Worm (Caenorhabditis elegans) whole organism, L2 larva: ENCODE results near the gene C50B8.6.

Experiments used
- C34F6.9 ChIP-seq: fragments of 150-350 bp; optimal IDR thresholded peaks from 2 replicates; lab custom pipeline; 2014; ENCODE audit warnings: missing biosample characterization, missing genetic modification characterization
- F13H6.1 ChIP-seq: sonication (generic microtip); optimal IDR thresholded peaks from 2 replicates; lab custom pipeline; 2016; ENCODE audit warnings: missing genetic modification characterization, missing compliant biosample characterization
- R02D3.7 ChIP-seq: fragments of 150-350 bp; optimal IDR thresholded peaks from 2 replicates; lab custom pipeline; 2014; ENCODE audit warnings: missing biosample characterization, missing genetic modification characterization
- ZK546.5 ChIP-seq: sonication (generic microtip); optimal IDR thresholded peaks from 2 replicates; lab custom pipeline; 2017; ENCODE audit warnings: missing biosample characterization, missing genetic modification characterization
- alr-1 ChIP-seq: fragments of 150-350 bp; optimal IDR thresholded peaks from 2 replicates; lab custom pipeline; 2014; ENCODE audit warnings: missing biosample characterization, missing genetic modification characterization
- aly-2 ChIP-seq: fragments of 150-350 bp; optimal IDR thresholded peaks from 2 replicates; lab custom pipeline; 2014; ENCODE audit warnings: missing biosample characterization, missing genetic modification characterization
- ama-1 ChIP-seq: fragments of 150-350 bp; optimal IDR thresholded peaks from 2 replicates; lab custom pipeline; 2018; ENCODE audit warnings: inconsistent platforms
- blmp-1 ChIP-seq: sonication (generic microtip); optimal IDR thresholded peaks from 2 replicates; lab custom pipeline; 2017; ENCODE audit warnings: missing genetic modification characterization, mild to moderate bottlenecking, missing compliant biosample characterization, antibody characterized with exemption, moderate library complexity; ENCODE audit not compliant: insufficient read depth
- ceh-16 ChIP-seq: fragments of 150-350 bp; optimal IDR thresholded peaks from 2 replicates; lab custom pipeline; 2014; ENCODE audit warnings: missing biosample characterization, missing genetic modification characterization
- crh-2 ChIP-seq: sonication (generic microtip); optimal IDR thresholded peaks from 2 replicates; lab custom pipeline; 2017; ENCODE audit warnings: missing biosample characterization, missing genetic modification characterization
- dmd-4 ChIP-seq: sonication (generic microtip); optimal IDR thresholded peaks from 2 replicates; lab custom pipeline; 2017; ENCODE audit warnings: missing biosample characterization, missing genetic modification characterization
- egl-27 ChIP-seq: sonication (generic microtip); optimal IDR thresholded peaks from 3 replicates; lab custom pipeline; 2017; ENCODE audit warnings: missing biosample characterization, missing genetic modification reagents, missing genetic modification characterization
- elt-1 ChIP-seq: fragments of 150-350 bp; optimal IDR thresholded peaks from 2 replicates; lab custom pipeline; 2014; ENCODE audit warnings: missing biosample characterization, missing genetic modification characterization
- elt-3 ChIP-seq: sonication (generic microtip); optimal IDR thresholded peaks from 2 replicates; lab custom pipeline; 2017; ENCODE audit warnings: missing biosample characterization, missing genetic modification characterization
- fos-1 ChIP-seq: fragments of 150-350 bp; optimal IDR thresholded peaks from 2 replicates; lab custom pipeline; 2014; ENCODE audit warnings: missing biosample characterization, missing genetic modification characterization
- gmeb-1 ChIP-seq: fragments of 150-350 bp; optimal IDR thresholded peaks from 2 replicates; lab custom pipeline; 2014; ENCODE audit warnings: missing biosample characterization, missing genetic modification characterization
- lin-11 ChIP-seq: fragments of 150-350 bp; sonication (generic microtip); optimal IDR thresholded peaks from 2 replicates; lab custom pipeline; 2014; ENCODE audit warnings: missing biosample characterization, missing genetic modification characterization, inconsistent platforms, mixed read lengths
- lin-13 ChIP-seq: fragments of 150-350 bp; optimal IDR thresholded peaks from 2 replicates; lab custom pipeline; 2014; ENCODE audit warnings: missing biosample characterization, missing genetic modification reagents, missing genetic modification characterization
- lsy-2 ChIP-seq, 2 experiments: fragments of 150-350 bp in 1 of 2; sonication (generic microtip) in 1 of 2; optimal IDR thresholded peaks; 2 replicates each; lab custom pipeline; 2014 to 2017; ENCODE audit warnings: missing biosample characterization in 2 of 2, missing genetic modification characterization in 2 of 2
- mab-5 ChIP-seq: fragments of 150-350 bp; optimal IDR thresholded peaks from 2 replicates; lab custom pipeline; 2014; ENCODE audit warnings: missing biosample characterization, missing genetic modification characterization
- mbf-1 ChIP-seq: sonication (generic microtip); optimal IDR thresholded peaks from 2 replicates; lab custom pipeline; 2017; ENCODE audit warnings: missing biosample characterization, missing genetic modification characterization
- mdl-1 ChIP-seq, 2 experiments: fragments of 150-350 bp in 1 of 2; sonication (generic microtip) in 1 of 2; optimal IDR thresholded peaks; 2 replicates each; lab custom pipeline; 2017; ENCODE audit warnings: missing biosample characterization in 2 of 2, missing genetic modification characterization in 2 of 2
- nhr-10 ChIP-seq: sonication (generic microtip); optimal IDR thresholded peaks from 2 replicates; lab custom pipeline; 2017; ENCODE audit warnings: missing biosample characterization, missing genetic modification characterization
- nhr-11 ChIP-seq: fragments of 150-350 bp; optimal IDR thresholded peaks from 2 replicates; lab custom pipeline; 2014; ENCODE audit warnings: missing biosample characterization, missing genetic modification characterization
- nhr-12 ChIP-seq: fragments of 150-350 bp; optimal IDR thresholded peaks from 2 replicates; lab custom pipeline; 2014; ENCODE audit warnings: missing biosample characterization, missing genetic modification characterization
- nhr-129 ChIP-seq: fragments of 150-350 bp; optimal IDR thresholded peaks from 2 replicates; lab custom pipeline; 2014; ENCODE audit warnings: missing biosample characterization, missing genetic modification characterization
- nhr-21 ChIP-seq: fragments of 150-350 bp; optimal IDR thresholded peaks from 2 replicates; lab custom pipeline; 2014; ENCODE audit warnings: missing biosample characterization, missing genetic modification characterization
- nhr-23 ChIP-seq: fragments of 150-350 bp; optimal IDR thresholded peaks from 2 replicates; lab custom pipeline; 2014; ENCODE audit warnings: missing biosample characterization, missing genetic modification reagents, missing genetic modification characterization
- nhr-237 ChIP-seq: fragments of 150-350 bp; optimal IDR thresholded peaks from 2 replicates; lab custom pipeline; 2014; ENCODE audit warnings: missing biosample characterization, missing genetic modification characterization
- nhr-25 ChIP-seq: fragments of 150-350 bp; sonication (generic microtip); optimal IDR thresholded peaks from 3 replicates; lab custom pipeline; 2014; ENCODE audit warnings: missing biosample characterization, missing genetic modification characterization
- nhr-77 ChIP-seq: fragments of 150-350 bp; optimal IDR thresholded peaks from 2 replicates; lab custom pipeline; 2014; ENCODE audit warnings: missing biosample characterization, missing genetic modification characterization
- peb-1 ChIP-seq: fragments of 150-350 bp; optimal IDR thresholded peaks from 2 replicates; lab custom pipeline; 2014; ENCODE audit warnings: missing biosample characterization, missing genetic modification characterization
- sem-4 ChIP-seq: fragments of 150-350 bp; optimal IDR thresholded peaks from 2 replicates; lab custom pipeline; 2014; ENCODE audit warnings: missing biosample characterization, missing genetic modification reagents, missing genetic modification characterization
- skn-1 ChIP-seq: sonication (generic microtip); optimal IDR thresholded peaks from 2 replicates; lab custom pipeline; 2017; ENCODE audit warnings: missing biosample characterization, missing genetic modification characterization
- sma-3 ChIP-seq: sonication (generic microtip); optimal IDR thresholded peaks from 2 replicates; lab custom pipeline; 2016; ENCODE audit warnings: missing genetic modification reagents, missing genetic modification characterization, missing compliant biosample characterization
- sma-9 ChIP-seq, 2 experiments: fragments of 150-350 bp in 1 of 2; sonication (generic microtip) in 1 of 2; optimal IDR thresholded peaks; 2 replicates each; lab custom pipeline; 2014 to 2016; ENCODE audit warnings: missing genetic modification characterization in 2 of 2, mild to moderate bottlenecking in 1 of 2, missing biosample characterization in 1 of 2, missing compliant biosample characterization in 1 of 2, missing genetic modification reagents in 1 of 2, moderate library complexity in 1 of 2
- snpc-4 ChIP-seq: fragments of 150-350 bp; optimal IDR thresholded peaks from 2 replicates; lab custom pipeline; 2014; ENCODE audit warnings: missing biosample characterization, missing genetic modification characterization
- unc-39 ChIP-seq: fragments of 150-350 bp; optimal IDR thresholded peaks from 2 replicates; lab custom pipeline; 2014; ENCODE audit warnings: missing biosample characterization, missing genetic modification characterization
- unc-55 ChIP-seq: fragments of 150-350 bp; sonication (generic microtip); optimal IDR thresholded peaks from 3 replicates; lab custom pipeline; 2014; ENCODE audit warnings: missing biosample characterization, missing genetic modification reagents, missing genetic modification characterization
- unc-62 ChIP-seq: fragments of 150-350 bp; optimal IDR thresholded peaks from 2 replicates; lab custom pipeline; 2014; ENCODE audit warnings: missing biosample characterization, missing genetic modification reagents, missing genetic modification characterization
- zag-1 ChIP-seq: fragments of 150-350 bp; optimal IDR thresholded peaks from 2 replicates; lab custom pipeline; 2014; ENCODE audit warnings: missing biosample characterization, missing genetic modification characterization
- ztf-1 ChIP-seq: fragments of 200-800 bp; sonication (Bioruptor generic); conservative IDR thresholded peaks from 2 replicates; pipeline ENCODE4 v1.3.6; 2022; ENCODE audit warnings: missing genetic modification characterization, missing compliant biosample characterization
- ztf-11 ChIP-seq: sonication (generic microtip); optimal IDR thresholded peaks from 2 replicates; lab custom pipeline; 2017; ENCODE audit warnings: missing biosample characterization, missing genetic modification characterization
- ztf-4 ChIP-seq: fragments of 150-350 bp; optimal IDR thresholded peaks from 2 replicates; lab custom pipeline; 2014; ENCODE audit warnings: missing biosample characterization, missing genetic modification characterization

The C50B8.6 gene

DNA sequence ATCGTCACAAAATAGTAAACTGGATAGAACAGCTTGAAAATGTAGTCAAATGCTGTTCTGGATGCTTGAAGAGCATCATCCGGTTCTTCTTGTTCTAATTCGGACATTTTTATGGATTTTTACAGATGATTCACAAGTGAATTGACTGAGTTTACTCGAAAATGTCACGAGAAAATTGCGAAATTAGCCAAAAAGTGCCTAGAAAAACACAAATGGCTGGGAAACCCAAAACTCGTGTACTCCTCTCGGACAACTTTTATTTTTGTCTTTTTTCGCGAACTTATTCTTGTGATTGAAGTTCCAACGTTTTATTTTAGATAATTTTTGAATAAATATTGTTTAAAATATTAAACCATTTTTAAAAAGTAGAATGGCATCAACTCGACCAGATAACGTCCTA, 27.2 kb upstream of the C50B8.6 start, which contains the start of the genes C56A3.4 and C56A3.5:
TSS of gene C56A3.4 (minus strand) at position 154 of the 400 bp plus-strand sequence.
TSS of gene C56A3.5 (plus strand) at position 367 of the 400 bp plus-strand sequence.
- no peak for TF ChIP-seq ztf-11 (tag; lab: Kevin White, UChicago)
- no peak for TF ChIP-seq unc-39 (tag; lab: Kevin White, UChicago)
- TF ChIP-seq sem-4 (tag; lab: Kevin White, UChicago) = no peak
- TF ChIP-seq ceh-16 (tag; lab: Kevin White, UChicago) = no peak
- TF ChIP-seq lsy-2 (tag; optimal IDR thresholded peaks at IDR 0.05; lab: Kevin White, UChicago) = peak; percentile 43 to 67
- TF ChIP-seq aly-2 (tag; lab: Kevin White, UChicago) = no peak
- peak; percentile 82 for TF ChIP-seq C34F6.9 (tag; lab: Kevin White, UChicago)
- no peak for TF ChIP-seq nhr-12
- TF ChIP-seq skn-1 (tag; lab: Kevin White, UChicago) = peak; percentile 7
- TF ChIP-seq blmp-1 (tag; lab: Kevin White, UChicago) = no peak
- TF ChIP-seq gmeb-1 = peak; percentile 64
- no peak for TF ChIP-seq unc-62 (GFP tag; lab: Kevin White, UChicago)
- TF ChIP-seq lin-13 = peak; percentile 1
- no peak for TF ChIP-seq nhr-21 (tag; lab: Kevin White, UChicago)
- no peak for TF ChIP-seq dmd-4 (tag; lab: Kevin White, UChicago)
- TF ChIP-seq snpc-4 (tag; lab: Kevin White, UChicago) = peak; percentile 14
- TF ChIP-seq mdl-1 (tag; optimal IDR thresholded peaks at IDR 0.05; lab: Kevin White, UChicago) = no peak
- TF ChIP-seq ZK546.5 = no peak
- TF ChIP-seq nhr-129 = peak; percentile 60
- peak; percentile 54 for TF ChIP-seq crh-2 (tag; lab: Kevin White, UChicago)
- TF ChIP-seq alr-1 (tag; lab: Kevin White, UChicago) = no peak
- no peak for TF ChIP-seq elt-3 (tag; lab: Kevin White, UChicago)
- TF ChIP-seq nhr-77 (tag; lab: Kevin White, UChicago) = no peak
- peak; percentile 67 for TF ChIP-seq unc-55 (GFP tag; lab: Kevin White, UChicago)
- TF ChIP-seq sma-9 (GFP tag; optimal IDR thresholded peaks at IDR 0.05; lab: Kevin White, UChicago) = peak; percentile 54
- no peak for TF ChIP-seq sma-9 (tag; optimal IDR thresholded peaks at IDR 0.05; lab: Kevin White, UChicago)
- TF ChIP-seq nhr-25 (tag; lab: Kevin White, UChicago) = no peak
- TF ChIP-seq fos-1 (tag; lab: Kevin White, UChicago) = peak; percentile 50
- TF ChIP-seq ztf-4 (tag; lab: Kevin White, UChicago) = no peak
- TF ChIP-seq sma-3 (GFP tag; lab: Kevin White, UChicago) = peak; percentile 30
- TF ChIP-seq egl-27 (tag; lab: Kevin White, UChicago) = no peak

DNA sequence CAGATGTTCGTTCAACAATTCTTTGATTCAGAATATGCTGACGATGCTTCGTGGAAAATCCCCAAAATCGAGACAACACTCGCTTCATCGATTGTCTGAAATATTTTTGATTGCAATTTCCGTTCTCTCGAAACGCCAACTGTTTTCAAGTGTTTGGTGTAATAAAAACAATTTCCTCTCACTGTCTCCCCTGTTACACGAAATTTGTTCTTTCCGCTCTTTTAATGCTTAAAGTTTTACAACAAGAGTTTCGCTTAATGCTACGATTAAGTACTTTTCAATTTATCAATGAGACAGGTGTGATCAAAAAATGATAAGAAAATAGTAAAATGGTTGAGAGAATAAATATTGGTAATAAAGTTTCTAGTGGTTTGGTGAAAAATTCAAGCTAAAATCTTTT, 22.5 kb upstream of the C50B8.6 start, which contains the start of gene C56A3.6:
TSS of gene C56A3.6 (minus strand) at position 101 of the 400 bp plus-strand sequence.
- TF ChIP-seq dmd-4 (tag; lab: Kevin White, UChicago) = no peak
- no peak for TF ChIP-seq nhr-11 (tag; lab: Kevin White, UChicago)
- no peak for TF ChIP-seq R02D3.7
- no peak for TF ChIP-seq ztf-11 (tag; lab: Kevin White, UChicago)
- TF ChIP-seq F13H6.1 = no peak
- TF ChIP-seq sma-3 (GFP tag; lab: Kevin White, UChicago) = no peak
- no peak for TF ChIP-seq C34F6.9 (tag; lab: Kevin White, UChicago)
- TF ChIP-seq unc-62 (GFP tag; lab: Kevin White, UChicago) = no peak
- TF ChIP-seq unc-39 (tag; lab: Kevin White, UChicago) = no peak
- TF ChIP-seq aly-2 (tag; lab: Kevin White, UChicago) = no peak
- TF ChIP-seq ZK546.5 = no peak
- TF ChIP-seq elt-3 (tag; lab: Kevin White, UChicago) = no peak
- TF ChIP-seq crh-2 (tag; lab: Kevin White, UChicago) = no peak

DNA sequence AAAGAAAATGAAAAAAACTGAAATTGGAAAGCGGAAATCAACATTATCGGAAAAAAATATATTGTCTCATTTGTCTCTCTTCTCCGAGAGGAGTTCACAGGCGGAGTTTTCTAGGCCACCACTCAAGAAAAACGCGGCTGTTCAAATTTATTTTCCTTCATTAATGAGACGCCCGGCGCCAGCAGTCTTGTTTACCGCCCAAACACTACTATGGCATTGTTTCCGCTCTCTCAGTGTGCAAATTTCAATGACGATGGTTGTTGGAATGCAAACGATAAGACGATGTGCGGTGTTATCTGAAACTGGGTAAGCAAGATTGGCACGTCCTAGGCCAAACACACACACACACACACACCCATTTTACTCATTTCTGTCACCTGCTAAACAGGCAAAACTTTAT, 22.0 kb upstream of the C50B8.6 start, which contains the start of gene cav-2:
TSS of gene cav-2 (plus strand) at position 359 of the 400 bp plus-strand sequence.
- TF ChIP-seq elt-1 (tag; lab: Kevin White, UChicago) (no peak), lsy-2 (tag; optimal IDR thresholded peaks at IDR 0.05; lab: Kevin White, UChicago) (peak; percentile 58 to 83), zag-1 (tag; lab: Kevin White, UChicago) (no peak), fos-1 (tag; lab: Kevin White, UChicago) (peak; percentile 87), nhr-10 (tag; lab: Kevin White, UChicago) (no peak), lin-11 (tag; lab: Kevin White, UChicago) (peak; percentile 34), nhr-237 (tag; lab: Kevin White, UChicago) (no peak), ceh-16 (tag; lab: Kevin White, UChicago) (no peak), ama-1 (no peak), nhr-23 (tag; lab: Kevin White, UChicago) (no peak), unc-55 (GFP tag; lab: Kevin White, UChicago) (peak; percentile 92), elt-3 (tag; lab: Kevin White, UChicago) (no peak), ztf-1 (GFP tag; lab: Robert Waterston, UW) (no peak), F13H6.1 (peak; percentile 81), mbf-1 (tag; lab: Kevin White, UChicago) (no peak), lin-13 (peak; percentile 64), nhr-77 (tag; lab: Kevin White, UChicago) (no peak), alr-1 (tag; lab: Kevin White, UChicago) (no peak), mdl-1 (tag; optimal IDR thresholded peaks at IDR 0.05; lab: Kevin White, UChicago) (peak in 1 of 2 experiments; percentile 13), dmd-4 (tag; lab: Kevin White, UChicago) (no peak), ztf-4 (tag; lab: Kevin White, UChicago) (no peak), sma-9 (GFP tag; optimal IDR thresholded peaks at IDR 0.05; lab: Kevin White, UChicago) (peak; percentile 85), sma-9 (tag; optimal IDR thresholded peaks at IDR 0.05; lab: Kevin White, UChicago) (no peak), blmp-1 (tag; lab: Kevin White, UChicago) (no peak), mab-5 (tag; lab: Kevin White, UChicago) (peak; percentile 73), ZK546.5 (no peak), C34F6.9 (tag; lab: Kevin White, UChicago) (peak; percentile 82), nhr-12 (no peak), snpc-4 (tag; lab: Kevin White, UChicago) (peak; percentile 62), peb-1 (tag; lab: Kevin White, UChicago) (no peak), nhr-129 (peak; percentile 48), unc-39 (tag; lab: Kevin White, UChicago) (no peak), nhr-25 (tag; lab: Kevin White, UChicago) (peak; percentile 72)
